Fruit fly (Drosophila melanogaster) whole organism, embryonic: Measurements from ENCODE around the gene AIMP2.
A peak's percentile ranks its signal among the peaks of the same experiment; 100 is the strongest.

Experiments
- Adf1 ChIP-seq: fragments of 200-800 bp; sonication (Bioruptor generic); IDR thresholded peaks from 2 replicates; pipeline ENCODE4 v1.3.6; 2022; ENCODE audit warnings: missing biosample characterization, missing genetic modification characterization
- Bdp1 ChIP-seq: fragments of 200-800 bp; sonication (Bioruptor generic); optimal IDR thresholded peaks from 3 replicates; lab custom pipeline; 2016; ENCODE audit warnings: missing biosample characterization, missing genetic modification characterization
- Bteb2 ChIP-seq: fragments of 200-800 bp; sonication (Bioruptor generic); optimal IDR thresholded peaks from 2 replicates; lab custom pipeline; 2016; ENCODE audit warnings: missing biosample characterization, missing genetic modification characterization
- CG10147 ChIP-seq: fragments of 200-800 bp; sonication (Bioruptor generic); optimal IDR thresholded peaks from 2 replicates; lab custom pipeline; 2019; ENCODE audit warnings: missing biosample characterization, mild to moderate bottlenecking, missing genetic modification characterization, moderate library complexity
- CG10267 ChIP-seq: fragments of 200-800 bp; sonication (Bioruptor generic); optimal IDR thresholded peaks from 2 replicates; lab custom pipeline; 2018; ENCODE audit warnings: missing biosample characterization, mild to moderate bottlenecking, missing genetic modification characterization, moderate library complexity
- CG11504 ChIP-seq: fragments of 200-800 bp; sonication (Bioruptor generic); optimal IDR thresholded peaks from 3 replicates; lab custom pipeline; 2019; ENCODE audit warnings: missing biosample characterization, mild to moderate bottlenecking, missing genetic modification characterization, moderate library complexity
- CG12155 ChIP-seq: fragments of 200-800 bp; sonication (Bioruptor generic); optimal IDR thresholded peaks from 3 replicates; lab custom pipeline; 2016; ENCODE audit warnings: missing biosample characterization, missing genetic modification characterization
- CG13296 ChIP-seq: fragments of 200-800 bp; sonication (Bioruptor generic); optimal IDR thresholded peaks from 3 replicates; lab custom pipeline; 2018; ENCODE audit warnings: missing biosample characterization, mild to moderate bottlenecking, missing genetic modification characterization
- CG13424 ChIP-seq: fragments of 200-800 bp; sonication (Bioruptor generic); optimal IDR thresholded peaks from 2 replicates; lab custom pipeline; 2019; ENCODE audit warnings: missing biosample characterization, mild to moderate bottlenecking, missing genetic modification characterization, moderate library complexity
- CG15011 ChIP-seq: fragments of 200-800 bp; sonication (Bioruptor generic); optimal IDR thresholded peaks from 3 replicates; lab custom pipeline; 2018; ENCODE audit warnings: missing biosample characterization, mild to moderate bottlenecking, missing genetic modification characterization
- CG16779 ChIP-seq: fragments of 200-800 bp; sonication (Bioruptor generic); IDR thresholded peaks from 2 replicates; pipeline ENCODE4 v1.3.6; 2022; ENCODE audit warnings: missing biosample characterization, missing genetic modification characterization
- CG16863 ChIP-seq: fragments of 200-800 bp; sonication (Bioruptor generic); optimal IDR thresholded peaks from 3 replicates; lab custom pipeline; 2016; ENCODE audit warnings: missing biosample characterization, missing genetic modification characterization
- CG17912 ChIP-seq: fragments of 200-800 bp; sonication (Bioruptor generic); optimal IDR thresholded peaks from 2 replicates; lab custom pipeline; 2018; ENCODE audit warnings: missing biosample characterization, mild to moderate bottlenecking, missing genetic modification characterization
- CG18599 ChIP-seq: fragments of 200-800 bp; sonication (Bioruptor generic); optimal IDR thresholded peaks from 3 replicates; lab custom pipeline; 2017; ENCODE audit warnings: missing biosample characterization, missing genetic modification characterization, mild to moderate bottlenecking, moderate library complexity, missing genetic modification reagents
- CG32532 ChIP-seq: fragments of 200-800 bp; sonication (Bioruptor generic); IDR thresholded peaks from 2 replicates; pipeline ENCODE4 v1.3.6; 2022; ENCODE audit warnings: missing biosample characterization, missing genetic modification characterization
- CG4328 ChIP-seq: fragments of 200-800 bp; sonication (Bioruptor generic); optimal IDR thresholded peaks from 3 replicates; lab custom pipeline; 2017; ENCODE audit warnings: missing biosample characterization, missing genetic modification reagents, missing genetic modification characterization
- CG6654 ChIP-seq: fragments of 200-800 bp; sonication (Bioruptor generic); optimal IDR thresholded peaks from 2 replicates; lab custom pipeline; 2017; ENCODE audit warnings: missing biosample characterization, mild to moderate bottlenecking, missing genetic modification characterization
- CG6854 ChIP-seq: fragments of 200-800 bp; sonication (Bioruptor generic); optimal IDR thresholded peaks from 3 replicates; lab custom pipeline; 2017; ENCODE audit warnings: missing biosample characterization, mild to moderate bottlenecking, missing genetic modification characterization
- CG7556 ChIP-seq: fragments of 200-800 bp; sonication (Bioruptor generic); optimal IDR thresholded peaks from 2 replicates; lab custom pipeline; 2017; ENCODE audit warnings: missing biosample characterization, mild to moderate bottlenecking, missing genetic modification characterization
- CG8290 ChIP-seq, 3 experiments: fragments of 200-800 bp; sonication (Bioruptor generic); optimal IDR thresholded peaks; 2 replicates each; lab custom pipeline; 2016 to 2019; ENCODE audit warnings: missing biosample characterization in 3 of 3, missing genetic modification characterization in 3 of 3, mild to moderate bottlenecking in 2 of 3, moderate library complexity in 1 of 3
- CG8359 ChIP-seq: fragments of 200-800 bp; sonication (Bioruptor generic); optimal IDR thresholded peaks from 2 replicates; lab custom pipeline; 2017; ENCODE audit warnings: missing biosample characterization, mild to moderate bottlenecking, missing genetic modification characterization, borderline replicate concordance
- CrebB ChIP-seq: fragments of 200-800 bp; sonication (Bioruptor generic); optimal IDR thresholded peaks from 3 replicates; lab custom pipeline; 2018; ENCODE audit warnings: missing biosample characterization, mild to moderate bottlenecking, missing genetic modification characterization
- Dbx ChIP-seq: fragments of 200-800 bp; sonication (Bioruptor generic); IDR thresholded peaks from 3 replicates; pipeline ENCODE4 v1.3.6; 2022; ENCODE audit warnings: missing biosample characterization, missing genetic modification characterization
- Dp ChIP-seq: fragments of 200-800 bp; sonication (Bioruptor generic); optimal IDR thresholded peaks from 2 replicates; lab custom pipeline; 2018; ENCODE audit warnings: missing biosample characterization, mild to moderate bottlenecking, missing genetic modification characterization, moderate library complexity
- Drgx ChIP-seq: fragments of 200-800 bp; sonication (Bioruptor generic); IDR thresholded peaks from 2 replicates; pipeline ENCODE4 v1.3.6; 2022; ENCODE audit warnings: missing biosample characterization, missing genetic modification characterization
- Ets97D ChIP-seq: fragments of 200-800 bp; sonication (Bioruptor generic); optimal IDR thresholded peaks from 3 replicates; lab custom pipeline; 2016; ENCODE audit warnings: missing biosample characterization, missing genetic modification characterization
- Fer1 ChIP-seq: fragments of 200-800 bp; sonication (Bioruptor generic); optimal IDR thresholded peaks from 2 replicates; lab custom pipeline; 2017; ENCODE audit warnings: missing biosample characterization, mild to moderate bottlenecking, missing genetic modification characterization
- Mrtf ChIP-seq: fragments of 200-800 bp; sonication (Bioruptor generic); IDR thresholded peaks from 3 replicates; pipeline ENCODE4 v1.3.6; 2022; ENCODE audit warnings: missing biosample characterization, missing genetic modification characterization
- bab2 ChIP-seq: fragments of 200-800 bp; sonication (Bioruptor generic); optimal IDR thresholded peaks from 2 replicates; lab custom pipeline; 2016; ENCODE audit warnings: missing biosample characterization, missing genetic modification characterization
- bbx ChIP-seq: fragments of 200-800 bp; sonication (Bioruptor generic); IDR thresholded peaks from 2 replicates; pipeline ENCODE4 v1.3.6; 2022; ENCODE audit warnings: missing biosample characterization, missing genetic modification characterization; ENCODE audit not compliant: partially characterized antibody
- cato ChIP-seq: fragments of 200-800 bp; sonication (Bioruptor generic); optimal IDR thresholded peaks from 2 replicates; lab custom pipeline; 2016; ENCODE audit warnings: missing biosample characterization, missing genetic modification characterization, borderline replicate concordance
- dpn ChIP-seq, 2 experiments: fragments of 200-800 bp; sonication (Bioruptor generic); optimal IDR thresholded peaks; 3 replicates each; lab custom pipeline; 2016; ENCODE audit warnings: missing biosample characterization in 2 of 2, missing genetic modification characterization in 2 of 2
- dysf ChIP-seq: fragments of 200-800 bp; sonication (Bioruptor generic); IDR thresholded peaks from 3 replicates; pipeline ENCODE4 v1.3.6; 2022; ENCODE audit warnings: missing biosample characterization, missing genetic modification characterization
- ems ChIP-seq: fragments of 200-800 bp; sonication (Bioruptor generic); optimal IDR thresholded peaks from 3 replicates; lab custom pipeline; 2016; ENCODE audit warnings: missing biosample characterization, missing genetic modification characterization
- exex ChIP-seq: fragments of 200-800 bp; sonication (Bioruptor generic); optimal IDR thresholded peaks from 4 replicates; lab custom pipeline; 2018; ENCODE audit warnings: missing biosample characterization, mild to moderate bottlenecking, missing genetic modification characterization, moderate library complexity
- fd3F ChIP-seq: fragments of 200-800 bp; sonication (Bioruptor generic); optimal IDR thresholded peaks from 2 replicates; lab custom pipeline; 2018; ENCODE audit warnings: missing biosample characterization, mild to moderate bottlenecking, missing genetic modification characterization, moderate library complexity
- hb ChIP-seq: fragments of 200-800 bp; sonication (Bioruptor generic); IDR thresholded peaks from 3 replicates; pipeline ENCODE4 v1.3.6; 2022; ENCODE audit warnings: missing biosample characterization, missing genetic modification characterization; ENCODE audit not compliant: partially characterized antibody
- kni ChIP-seq: fragments of 200-800 bp; sonication (Bioruptor generic); optimal IDR thresholded peaks from 3 replicates; lab custom pipeline; 2017; ENCODE audit warnings: mild to moderate bottlenecking, missing biosample characterization, missing genetic modification reagents, missing genetic modification characterization
- lab ChIP-seq: fragments of 200-800 bp; sonication (Bioruptor generic); optimal IDR thresholded peaks from 3 replicates; lab custom pipeline; 2017; ENCODE audit warnings: missing biosample characterization, missing genetic modification characterization, mild to moderate bottlenecking, moderate library complexity, missing genetic modification reagents
- maf-S ChIP-seq: fragments of 200-800 bp; sonication (Bioruptor generic); optimal IDR thresholded peaks from 2 replicates; lab custom pipeline; 2016; ENCODE audit warnings: missing biosample characterization, missing genetic modification characterization
- mirr ChIP-seq: fragments of 200-800 bp; sonication (Bioruptor generic); optimal IDR thresholded peaks from 3 replicates; lab custom pipeline; 2018; ENCODE audit warnings: missing biosample characterization, mild to moderate bottlenecking, missing genetic modification characterization
- pb ChIP-seq: fragments of 200-800 bp; sonication (Bioruptor generic); optimal IDR thresholded peaks from 3 replicates; lab custom pipeline; 2016; ENCODE audit warnings: missing biosample characterization, missing genetic modification characterization
- scrt ChIP-seq: fragments of 200-800 bp; sonication (Bioruptor generic); optimal IDR thresholded peaks from 2 replicates; lab custom pipeline; 2018; ENCODE audit warnings: missing biosample characterization, mild to moderate bottlenecking, missing genetic modification characterization, moderate library complexity
- sens ChIP-seq: fragments of 200-800 bp; sonication (Bioruptor generic); peaks from one replicate; lab custom pipeline; 2016; ENCODE audit warnings: missing biosample characterization, missing genetic modification characterization
- sug ChIP-seq: fragments of 200-800 bp; optimal IDR thresholded peaks from 2 replicates; lab custom pipeline; 2019; ENCODE audit warnings: missing biosample characterization, mild to moderate bottlenecking, missing genetic modification characterization, moderate library complexity
- unpg ChIP-seq: fragments of 200-800 bp; sonication (Bioruptor generic); optimal IDR thresholded peaks from 3 replicates; lab custom pipeline; 2018; ENCODE audit warnings: missing biosample characterization, mild to moderate bottlenecking, missing genetic modification characterization, moderate library complexity
- wdn ChIP-seq: fragments of 200-800 bp; sonication (Bioruptor generic); IDR thresholded peaks from 2 replicates; pipeline ENCODE4 v1.3.6; 2022; ENCODE audit warnings: missing biosample characterization, missing genetic modification characterization
- wek ChIP-seq: fragments of 200-800 bp; sonication (Bioruptor generic); optimal IDR thresholded peaks from 3 replicates; lab custom pipeline; 2018; ENCODE audit warnings: missing biosample characterization, mild to moderate bottlenecking, missing genetic modification characterization, moderate library complexity

AIMP2 gene

DNA sequence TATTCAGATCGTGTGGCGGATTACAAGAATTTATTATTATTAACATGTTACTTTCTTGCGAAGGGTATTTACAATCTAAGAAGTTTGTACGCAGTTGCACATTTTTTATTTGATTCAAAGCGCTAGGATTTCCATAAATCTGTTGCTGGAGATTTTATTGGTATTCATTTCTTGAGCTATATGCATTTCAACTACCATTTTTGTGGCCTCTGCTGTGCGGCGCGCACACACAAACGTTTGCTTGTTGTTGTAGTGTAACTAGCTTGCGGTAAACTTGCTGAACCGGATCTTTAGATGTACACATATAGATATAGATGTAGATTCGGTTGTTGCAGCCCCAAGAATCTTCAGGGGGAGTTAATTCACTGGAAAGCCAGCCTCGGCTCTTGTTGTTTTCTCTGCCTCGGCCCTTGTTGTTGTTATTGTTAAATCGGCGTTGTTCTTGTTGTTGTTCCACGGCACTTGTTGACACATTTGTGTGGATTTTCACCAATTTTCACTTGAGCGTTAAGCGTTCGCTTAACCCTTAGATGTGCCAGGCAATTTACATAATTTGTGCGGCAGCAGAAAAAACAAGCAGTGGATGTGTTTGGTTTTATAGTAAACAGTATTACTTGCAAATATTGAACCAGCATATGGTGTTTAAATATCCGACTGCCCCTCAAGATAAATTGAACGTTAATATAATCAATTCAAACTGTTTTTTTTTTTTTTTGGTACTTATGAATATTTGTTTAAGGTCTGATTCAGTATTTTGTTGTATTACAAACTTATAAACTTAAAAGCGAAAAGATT is 7.6 kb downstream of the AIMP2 start (continued):
- TF ChIP-seq CG6654 (GFP tag; lab: Kevin White, UChicago): no peak
- TF ChIP-seq dpn (GFP tag; optimal IDR thresholded peaks at IDR 0.05; lab: Kevin White, UChicago): no peak
- no peak for TF ChIP-seq Bdp1
- TF ChIP-seq Dp (GFP tag; lab: Kevin White, UChicago): no peak
- peak; percentile 50 for TF ChIP-seq lab (GFP tag; lab: Kevin White, UChicago)
- no peak for TF ChIP-seq maf-S (GFP tag; lab: Kevin White, UChicago)
- TF ChIP-seq CG7556 (GFP tag; lab: Kevin White, UChicago): peak; percentile 19
- TF ChIP-seq Drgx (GFP tag; lab: Robert Waterston, UW): no peak; the same call in 1 of the 2 replicates
- TF ChIP-seq Bteb2 (GFP tag; lab: Kevin White, UChicago): no peak
- peak; percentile 4 for TF ChIP-seq CG12155 (GFP tag; lab: Kevin White, UChicago)
- TF ChIP-seq wek (GFP tag; lab: Kevin White, UChicago): peak; percentile 3
- TF ChIP-seq exex (tag; lab: Kevin White, UChicago): peak; percentile 19
- TF ChIP-seq unpg (GFP tag; lab: Kevin White, UChicago): peak; percentile 25
- TF ChIP-seq pb (GFP tag; lab: Kevin White, UChicago): no peak
- TF ChIP-seq dysf: peak; percentile 22; the same call in 1 of the 3 replicates
- TF ChIP-seq CG11504 (tag; lab: Kevin White, UChicago): peak; percentile 31
- TF ChIP-seq mirr (GFP tag; lab: Kevin White, UChicago): peak; percentile 41
- TF ChIP-seq Adf1: no peak
- peak; percentile 6 for TF ChIP-seq CG18599
- TF ChIP-seq sens (GFP tag; lab: Kevin White, UChicago): peak; percentile 81
- peak; percentile 18 for TF ChIP-seq sug
- TF ChIP-seq CG4328: peak; percentile 34
- no peak for TF ChIP-seq CG16779
- TF ChIP-seq CG16863 (GFP tag; lab: Kevin White, UChicago): no peak
- no peak for TF ChIP-seq CrebB (tag; lab: Kevin White, UChicago)
- TF ChIP-seq kni (GFP tag; lab: Kevin White, UChicago): peak; percentile 53
- TF ChIP-seq ems (GFP tag; lab: Kevin White, UChicago): no peak
- TF ChIP-seq cato: no peak
- no peak for TF ChIP-seq Ets97D (GFP tag; lab: Kevin White, UChicago)
- peak; percentile 76 for TF ChIP-seq fd3F (GFP tag; lab: Kevin White, UChicago)
- no peak for TF ChIP-seq CG6854
- TF ChIP-seq CG10147 (GFP tag; lab: Kevin White, UChicago): peak; percentile 9
- peak; percentile 18 for TF ChIP-seq CG13424 (tag; lab: Kevin White, UChicago)
- TF ChIP-seq Fer1 (GFP tag; lab: Kevin White, UChicago): peak; percentile 28
- no peak for TF ChIP-seq CG17912 (GFP tag; lab: Kevin White, UChicago)
- peak; percentile 55 for TF ChIP-seq CG13296 (GFP tag; lab: Kevin White, UChicago)
- TF ChIP-seq CG8290 (GFP tag; optimal IDR thresholded peaks at IDR 0.05; lab: Kevin White, UChicago): no peak
- peak in 1 of 2 experiments; percentile 71 for TF ChIP-seq CG8290 (tag; optimal IDR thresholded peaks at IDR 0.05; lab: Kevin White, UChicago)
- TF ChIP-seq hb (GFP tag; lab: Robert Waterston, UW): no peak
- 0 out of 2 replicates have a peak, but pooled peaks have one; percentile 11 for TF ChIP-seq CG32532 (GFP tag; lab: Robert Waterston, UW)
- 0 out of 3 replicates have a peak, but pooled peaks have one; percentile 38 for TF ChIP-seq Dbx
- no peak for TF ChIP-seq wdn (GFP tag; lab: Robert Waterston, UW)
- peak; percentile 35 for TF ChIP-seq CG15011 (GFP tag; lab: Kevin White, UChicago)
- TF ChIP-seq bab2: peak; percentile 25
- no peak for TF ChIP-seq CG8359
- no peak for TF ChIP-seq bbx
- TF ChIP-seq Mrtf (GFP tag; lab: Robert Waterston, UW): 0 out of 3 replicates have a peak, but pooled peaks have one; percentile 19
- TF ChIP-seq CG10267 (tag; lab: Kevin White, UChicago): no peak
- peak; percentile 26 for TF ChIP-seq scrt (GFP tag; lab: Kevin White, UChicago)
